Fruit fly (Drosophila melanogaster) S2 (cell line): Measurements from ENCODE around the gene nAChRalpha3.

Experiments used
- CG8478 ChIP-seq: fragments of >200 bp; optimal IDR thresholded peaks from 2 replicates; lab custom pipeline; 2018
- CTCF ChIP-seq, 2 experiments: fragments of >200 bp; optimal IDR thresholded peaks; 2 replicates each; lab custom pipeline; 2018

Gene nAChRalpha3

dm6 chrX:8398177-8399018 lies 31.4 kb upstream of the nAChRalpha3 start, which contains the start of gene CG10555:
Gene CG10555 (plus strand): TSS chrX:8398940.
- TF ChIP-seq CTCF (optimal IDR thresholded peaks at IDR 0.05; lab: Kevin White, UChicago) (no peak), CG8478 (lab: Kevin White, UChicago) (no peak)

- TF ChIP-seq CTCF (optimal IDR thresholded peaks at IDR 0.05; lab: Kevin White, UChicago) (no peak), CG8478 (lab: Kevin White, UChicago) (no peak)
Measured at dm6 chrX:8396611-8397010, 29.6 kb upstream of the nAChRalpha3 start.

dm6 chrX:8385481-8385880 lies 18.5 kb upstream of the nAChRalpha3 start, which contains the start of gene CG1387:
Gene CG1387 (plus strand): TSS chrX:8385781.
- TF ChIP-seq CTCF (optimal IDR thresholded peaks at IDR 0.05; lab: Kevin White, UChicago), result no peak
- no peak for TF ChIP-seq CG8478 (lab: Kevin White, UChicago)

- TF ChIP-seq CG8478 (lab: Kevin White, UChicago), result no peak
- TF ChIP-seq CTCF (optimal IDR thresholded peaks at IDR 0.05; lab: Kevin White, UChicago), result peak; percentile 60 to 64
Measured at dm6 chrX:8371729-8372128, 4.8 kb upstream of the nAChRalpha3 start.

- TF ChIP-seq CG8478 (lab: Kevin White, UChicago) (no peak), CTCF (optimal IDR thresholded peaks at IDR 0.05; lab: Kevin White, UChicago) (no peak)
Measured at dm6 chrX:8366329-8366728, 640 bp downstream of the nAChRalpha3 start.

- TF ChIP-seq CTCF (optimal IDR thresholded peaks at IDR 0.05; lab: Kevin White, UChicago) (no peak), CG8478 (lab: Kevin White, UChicago) (no peak)
Measured at dm6 chrX:8294493-8295337, 72.3 kb downstream of the nAChRalpha3 start.

- TF ChIP-seq CTCF (optimal IDR thresholded peaks at IDR 0.05; lab: Kevin White, UChicago) (no peak), CG8478 (lab: Kevin White, UChicago) (no peak)
Measured at dm6 chrX:8286859-8287258, 80.1 kb downstream of the nAChRalpha3 start.

- TF ChIP-seq CG8478 (lab: Kevin White, UChicago) (no peak), CTCF (optimal IDR thresholded peaks at IDR 0.05; lab: Kevin White, UChicago) (no peak)
Measured at dm6 chrX:8285052-8285451, 81.9 kb downstream of the nAChRalpha3 start.

- no peak for TF ChIP-seq CG8478 (lab: Kevin White, UChicago)
- TF ChIP-seq CTCF (optimal IDR thresholded peaks at IDR 0.05; lab: Kevin White, UChicago), result no peak
Measured at dm6 chrX:8273799-8274484, 93.0 kb downstream of the nAChRalpha3 start, which contains the start of gene CG15343. Gene CG15343 (minus strand): TSS chrX:8273806.

- TF ChIP-seq CG8478 (lab: Kevin White, UChicago) (no peak), CTCF (optimal IDR thresholded peaks at IDR 0.05; lab: Kevin White, UChicago) (peak in 1 of 2 experiments; percentile 34)
Measured at dm6 chrX:8273291-8273690, 93.7 kb downstream of the nAChRalpha3 start, which contains the start of gene CG1636. Gene CG1636 (plus strand): TSS chrX:8273412.

dm6 chrX:8271363-8272061 lies 95.5 kb downstream of the nAChRalpha3 start, which contains the start of gene Corp:
Gene Corp (minus strand): TSS chrX:8271409.
- TF ChIP-seq CTCF (optimal IDR thresholded peaks at IDR 0.05; lab: Kevin White, UChicago), result no peak

dm6 chrX:8265261-8265660 lies 101.7 kb downstream of the nAChRalpha3 start:
- TF ChIP-seq CTCF (optimal IDR thresholded peaks at IDR 0.05; lab: Kevin White, UChicago), result no peak
- no peak for TF ChIP-seq CG8478 (lab: Kevin White, UChicago)

- no peak for TF ChIP-seq CTCF (optimal IDR thresholded peaks at IDR 0.05; lab: Kevin White, UChicago)
- TF ChIP-seq CG8478 (lab: Kevin White, UChicago), result no peak
Measured at dm6 chrX:8263236-8263635, 103.7 kb downstream of the nAChRalpha3 start.

dm6 chrX:8259881-8260280 lies 107.1 kb downstream of the nAChRalpha3 start:
- TF ChIP-seq CG8478 (lab: Kevin White, UChicago) (no peak), CTCF (optimal IDR thresholded peaks at IDR 0.05; lab: Kevin White, UChicago) (no peak)
